Worm (Caenorhabditis elegans): ENCODE data around the gene kin-20.

DNA sequence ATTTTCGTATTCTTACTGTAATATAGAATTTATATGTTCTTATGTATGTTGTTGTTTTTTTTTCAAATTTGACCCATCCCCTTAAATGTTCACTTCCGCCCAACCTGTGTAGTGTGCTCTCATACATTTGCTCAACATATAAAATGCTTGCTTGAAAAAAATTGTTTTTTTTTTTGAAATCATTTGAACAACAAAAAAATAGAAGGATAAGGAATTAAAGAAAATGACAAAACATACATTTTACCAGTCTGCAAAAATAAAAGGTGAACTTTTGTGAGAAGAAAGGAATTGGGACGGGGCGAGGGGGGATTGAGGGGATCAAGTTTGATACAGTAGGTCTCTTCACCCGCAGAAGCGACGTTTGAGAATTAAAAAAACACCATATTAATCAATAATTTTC is 9.1 kb downstream of the kin-20 start:
- no peak for TF ChIP-seq flt-1 (GFP tag; IDR thresholded peaks at IDR 0.05)
- no peak for TF ChIP-seq klf-2 (GFP tag; conservative IDR thresholded peaks at IDR 0.05)
- TF ChIP-seq tab-1 (GFP tag; IDR thresholded peaks at IDR 0.05), result no peak
- TF ChIP-seq ztf-29 (GFP tag; IDR thresholded peaks at IDR 0.05), result no peak
- no peak for TF ChIP-seq T22C8.4 (GFP tag; IDR thresholded peaks at IDR 0.05)
- no peak for TF ChIP-seq ztf-23 (GFP tag; IDR thresholded peaks at IDR 0.05)
- TF ChIP-seq med-1 (GFP tag; optimal IDR thresholded peaks at IDR 0.05; ENCODE audit: insufficient read depth), result no peak
- no peak for TF ChIP-seq ref-1 (GFP tag; conservative IDR thresholded peaks at IDR 0.05)
